Worm (Caenorhabditis elegans) whole organism, L1 larva: Measurements from ENCODE around the gene clec-247.

ENCODE experiments used
- C16A3.4 ChIP-seq: fragments of 150-350 bp; optimal IDR thresholded peaks from 2 replicates; lab custom pipeline; 2014; ENCODE audit warnings: missing biosample characterization, missing genetic modification characterization
- F16B12.6 ChIP-seq: fragments of 150-350 bp; optimal IDR thresholded peaks from 2 replicates; lab custom pipeline; 2014; ENCODE audit warnings: missing biosample characterization, missing genetic modification characterization
- aha-1 ChIP-seq: fragments of 150-350 bp; optimal IDR thresholded peaks from 2 replicates; lab custom pipeline; 2014; ENCODE audit warnings: missing biosample characterization, missing genetic modification characterization
- ceh-8 ChIP-seq: fragments of 200-800 bp; sonication (Bioruptor generic); optimal IDR thresholded peaks from 2 replicates; lab custom pipeline; 2018; ENCODE audit warnings: mild to moderate bottlenecking, missing genetic modification characterization, moderate library complexity, missing compliant biosample characterization
- ceh-88 ChIP-seq: fragments of 200-800 bp; sonication (Bioruptor generic); IDR thresholded peaks from 2 replicates; pipeline ENCODE4 v1.3.6; 2022; ENCODE audit warnings: missing genetic modification characterization, missing compliant biosample characterization
- dpl-1 ChIP-seq, 3 experiments: fragments of 150-350 bp in 2 of 3; sonication (generic microtip) in 1 of 3; optimal IDR thresholded peaks; 2 replicates each; lab custom pipeline; 2014 to 2017; ENCODE audit warnings: missing biosample characterization in 3 of 3, missing genetic modification characterization in 3 of 3, missing genetic modification reagents in 3 of 3
- efl-1 ChIP-seq, 4 experiments: fragments of 150-350 bp; optimal IDR thresholded peaks in 3 of 4; peaks in 1 of 4; 1 replicate in 1 of 4; 2 replicates in 3 of 4; lab custom pipeline; 2014; ENCODE audit warnings: missing biosample characterization in 2 of 4, missing genetic modification characterization in 2 of 4, missing genetic modification reagents in 2 of 4
- egl-13 ChIP-seq: sonication (generic microtip); optimal IDR thresholded peaks from 2 replicates; lab custom pipeline; 2016; ENCODE audit warnings: missing genotype, missing genetic modification reagents, missing genetic modification characterization, missing compliant biosample characterization
- elt-2 ChIP-seq: sonication (generic microtip); optimal IDR thresholded peaks from 2 replicates; lab custom pipeline; 2016; ENCODE audit warnings: missing genetic modification characterization, mild to moderate bottlenecking, inconsistent platforms, missing compliant biosample characterization, missing genetic modification reagents
- fkh-10 ChIP-seq: sonication (generic microtip); optimal IDR thresholded peaks from 2 replicates; lab custom pipeline; 2017; ENCODE audit warnings: missing biosample characterization, missing genetic modification reagents, missing genetic modification characterization
- fkh-4 ChIP-seq: sonication (generic microtip); optimal IDR thresholded peaks from 2 replicates; lab custom pipeline; 2016; ENCODE audit warnings: missing compliant biosample characterization, missing genetic modification characterization, borderline replicate concordance
- fos-1 ChIP-seq: fragments of 150-350 bp; optimal IDR thresholded peaks from 2 replicates; lab custom pipeline; 2014; ENCODE audit warnings: missing biosample characterization, missing genetic modification characterization
- hlh-17 ChIP-seq: fragments of 200-800 bp; sonication (Bioruptor generic); optimal IDR thresholded peaks from 2 replicates; lab custom pipeline; 2018; ENCODE audit warnings: missing genetic modification characterization, mild to moderate bottlenecking, missing compliant biosample characterization, moderate library complexity, borderline replicate concordance
- lin-14 ChIP-seq: fragments of 200-800 bp; sonication (Bioruptor generic); optimal IDR thresholded peaks from 2 replicates; lab custom pipeline; 2018; ENCODE audit warnings: mild to moderate bottlenecking, missing genetic modification characterization, moderate library complexity, missing compliant biosample characterization
- lin-35 ChIP-seq, 2 experiments: fragments of 150-350 bp; optimal IDR thresholded peaks; 2 replicates each; lab custom pipeline; 2014; ENCODE audit warnings: missing biosample characterization in 2 of 2, missing genetic modification characterization in 2 of 2, missing genetic modification reagents in 2 of 2
- lin-39 ChIP-seq: fragments of 150-350 bp; optimal IDR thresholded peaks from 2 replicates; lab custom pipeline; 2014; ENCODE audit warnings: missing biosample characterization, missing genetic modification reagents, missing genetic modification characterization
- lsy-2 ChIP-seq, 2 experiments: fragments of 150-350 bp; optimal IDR thresholded peaks; 2 replicates each; lab custom pipeline; 2014; ENCODE audit warnings: missing biosample characterization in 2 of 2, missing genetic modification characterization in 2 of 2
- mab-9 ChIP-seq: fragments of 200-800 bp; sonication (Bioruptor generic); IDR thresholded peaks from 2 replicates; pipeline ENCODE4 v1.3.6; 2022; ENCODE audit warnings: missing genetic modification reagents, missing genetic modification characterization, missing compliant biosample characterization
- nhr-85 ChIP-seq: sonication (generic microtip); peaks from one replicate; lab custom pipeline; 2016; ENCODE audit warnings: missing genetic modification characterization, inconsistent platforms, missing compliant biosample characterization
- nhr-90 ChIP-seq: sonication (generic microtip); optimal IDR thresholded peaks from 2 replicates; lab custom pipeline; 2016; ENCODE audit warnings: mild to moderate bottlenecking, missing genetic modification characterization, missing compliant biosample characterization; ENCODE audit not compliant: poor library complexity
- pag-3 ChIP-seq: sonication (generic microtip); optimal IDR thresholded peaks from 2 replicates; lab custom pipeline; 2017; ENCODE audit warnings: missing genetic modification characterization, mild to moderate bottlenecking, missing compliant biosample characterization, antibody characterized with exemption, borderline replicate concordance; ENCODE audit not compliant: insufficient read depth
- pqm-1 ChIP-seq: sonication (generic microtip); optimal IDR thresholded peaks from 3 replicates; lab custom pipeline; 2017; ENCODE audit warnings: missing biosample characterization, missing genetic modification characterization
- tlp-1 ChIP-seq: fragments of 150-350 bp; optimal IDR thresholded peaks from 2 replicates; lab custom pipeline; 2014; ENCODE audit warnings: missing biosample characterization, missing genetic modification characterization
- unc-30 ChIP-seq: sonication (generic microtip); optimal IDR thresholded peaks from 2 replicates; lab custom pipeline; 2017; ENCODE audit warnings: missing biosample characterization, missing genetic modification characterization
- vab-15 ChIP-seq: sonication (generic microtip); optimal IDR thresholded peaks from 2 replicates; lab custom pipeline; 2017; ENCODE audit warnings: missing genotype, mild to moderate bottlenecking, missing genetic modification characterization, missing compliant biosample characterization
- zag-1 ChIP-seq: fragments of 150-350 bp; optimal IDR thresholded peaks from 2 replicates; lab custom pipeline; 2014; ENCODE audit warnings: missing biosample characterization, missing genetic modification characterization

Gene clec-247

DNA sequence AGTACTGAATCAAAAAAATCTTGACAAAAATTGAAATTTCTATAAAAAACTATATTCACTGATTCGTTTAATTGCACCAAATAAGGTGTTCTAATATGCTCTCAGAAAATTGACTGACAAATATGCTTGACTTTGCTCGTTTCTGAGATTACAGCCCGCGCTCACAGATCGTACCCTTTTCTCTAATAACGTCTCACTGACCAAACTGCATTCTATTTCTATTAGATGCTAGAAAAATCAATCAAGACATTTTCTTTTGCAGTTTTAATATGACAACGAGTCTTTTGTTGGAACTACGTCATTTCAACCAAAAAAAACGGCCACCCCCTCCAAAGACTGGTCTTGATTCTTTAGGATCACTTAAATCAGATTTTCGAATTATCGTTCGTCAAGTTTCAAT is at the start of gene clec-247:
clec-247 (plus strand) TSS at position 301 of the 400 bp plus-strand sequence.
- no peak for TF ChIP-seq fkh-4

ce11 chrV:18235808-18236207 is 46.9 kb upstream of the clec-247 start:
- TF ChIP-seq elt-2: no peak

ce11 chrV:18236714-18237288 is 45.9 kb upstream of the clec-247 start, which contains the start of gene R10E8.3:
R10E8.3 (minus strand) TSS chrV:18236764.
- TF ChIP-seq C16A3.4 (no peak), lin-35 (GFP tag; optimal IDR thresholded peaks at IDR 0.05; lab: Kevin White, UChicago) (peak in 1 of 2 experiments; percentile 4)

ce11 chrV:18241328-18241727 is 41.4 kb upstream of the clec-247 start, which contains the start of gene R10E8.8:
R10E8.8 (minus strand) TSS chrV:18241670.
- TF ChIP-seq lsy-2 (tag; optimal IDR thresholded peaks at IDR 0.05; lab: Kevin White, UChicago) (peak in 1 of 2 experiments; percentile 32), elt-2 (peak; percentile 81), tlp-1 (tag; lab: Kevin White, UChicago) (no peak), dpl-1 (GFP tag; optimal IDR thresholded peaks at IDR 0.05; lab: Kevin White, UChicago) (peak in 1 of 3 experiments; percentile 2), lin-35 (GFP tag; optimal IDR thresholded peaks at IDR 0.05; lab: Kevin White, UChicago) (peak in 1 of 2 experiments; percentile 30), nhr-85 (tag; lab: Kevin White, UChicago) (no peak), efl-1 (optimal IDR thresholded peaks at IDR 0.05; lab: Kevin White, UChicago) (no peak), efl-1 (GFP tag; optimal IDR thresholded peaks at IDR 0.05 in 1 of 2; lab: Kevin White, UChicago) (peak in 1 of 2 experiments; percentile 82)

DNA sequence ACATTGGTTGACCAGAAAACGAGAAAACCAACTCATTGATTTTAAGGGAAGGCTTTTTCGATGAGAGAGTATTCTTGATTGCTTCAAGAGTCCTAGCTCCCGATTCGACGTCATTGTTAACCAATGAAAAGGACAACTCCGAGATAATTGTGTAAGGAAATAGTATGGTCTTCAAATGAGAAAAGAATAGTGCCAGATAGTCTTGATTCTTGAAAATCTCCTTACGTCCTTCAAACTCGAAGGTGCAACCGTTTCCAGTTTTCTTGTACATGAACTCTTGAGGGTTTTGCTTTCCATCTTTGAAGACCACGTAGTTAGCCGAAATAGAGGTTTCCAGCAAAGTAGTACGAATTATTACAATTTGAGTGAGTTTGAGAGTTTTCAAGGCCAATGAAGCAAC is 39.5 kb upstream of the clec-247 start:
- no peak for TF ChIP-seq hlh-17 (GFP tag; lab: Kevin White, UChicago)
- no peak for TF ChIP-seq F16B12.6
- TF ChIP-seq egl-13: no peak
- no peak for TF ChIP-seq unc-30 (tag; lab: Kevin White, UChicago)
- TF ChIP-seq vab-15: no peak
- no peak for TF ChIP-seq aha-1 (tag; lab: Kevin White, UChicago)
- no peak for TF ChIP-seq lin-39 (tag; lab: Kevin White, UChicago)
- no peak for TF ChIP-seq fkh-10 (GFP tag; lab: Kevin White, UChicago)
- no peak for TF ChIP-seq pag-3
- no peak for TF ChIP-seq mab-9 (GFP tag; lab: Robert Waterston, UW)
- no peak for TF ChIP-seq ceh-8 (GFP tag; lab: Kevin White, UChicago)
- TF ChIP-seq fos-1: no peak

- peak; percentile 49 for TF ChIP-seq elt-2
- no peak for TF ChIP-seq ceh-88
- no peak for TF ChIP-seq nhr-90
These were observed 38.3 kb upstream of the clec-247 start for ce11 chrV:18244408-18244807.

- TF ChIP-seq lin-14 (GFP tag; lab: Kevin White, UChicago) (peak; percentile 4), tlp-1 (tag; lab: Kevin White, UChicago) (peak; percentile 8), pqm-1 (tag; lab: Kevin White, UChicago) (peak; percentile 9), F16B12.6 (no peak), elt-2 (peak; percentile 92)
These were observed 36.6 kb upstream of the clec-247 start for ce11 chrV:18246077-18246476.

DNA sequence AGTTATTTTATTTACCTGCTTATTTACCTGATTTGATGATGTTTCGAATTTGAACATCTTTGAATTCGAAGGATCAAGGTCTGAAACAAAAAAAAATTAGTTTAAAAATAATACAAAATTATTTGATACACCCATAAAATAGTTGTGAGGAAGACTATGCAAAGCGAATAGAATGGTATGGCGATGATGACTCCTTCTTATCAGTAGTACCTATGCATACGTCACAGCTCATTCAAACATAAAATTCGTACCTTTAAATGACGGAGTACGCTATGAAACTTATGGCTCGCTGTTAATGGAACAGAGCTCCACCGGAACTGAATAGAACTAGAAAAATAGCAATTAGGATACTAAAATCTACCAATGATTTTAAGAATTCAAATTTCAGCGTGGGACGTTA is 30.5 kb upstream of the clec-247 start, which contains the start of gene R10E8.1:
R10E8.1 (minus strand) TSS at position 178 of the 400 bp plus-strand sequence.
- TF ChIP-seq elt-2: peak; percentile 18
- TF ChIP-seq zag-1 (tag; lab: Kevin White, UChicago): no peak
